Fruit fly (Drosophila melanogaster): ENCODE data around the gene Hsc70-2.

- TF ChIP-seq CG9727 (GFP tag; optimal IDR thresholded peaks at IDR 0.05) (no peak), CG10267 (tag; optimal IDR thresholded peaks at IDR 0.05) (no peak)
Observed at dm6 chr3R:13057121-13057805, 12.7 kb downstream of the Hsc70-2 start, which contains the start of gene sim.

All from whole organism, embryonic.